Fruit fly (Drosophila melanogaster) whole organism, embryonic: Measurements from ENCODE around the gene Lst8.
A peak's percentile ranks its signal among the peaks of the same experiment; 100 is the strongest.

Experiments used
- CG11398 ChIP-seq: fragments of 200-800 bp; sonication (Bioruptor generic); optimal IDR thresholded peaks from 2 replicates; lab custom pipeline; 2016; ENCODE audit warnings: missing biosample characterization, missing genetic modification characterization
- CG12155 ChIP-seq: fragments of 200-800 bp; sonication (Bioruptor generic); optimal IDR thresholded peaks from 3 replicates; lab custom pipeline; 2016; ENCODE audit warnings: missing biosample characterization, missing genetic modification characterization
- CG12942 ChIP-seq: fragments of 200-800 bp; sonication (Bioruptor generic); optimal IDR thresholded peaks from 3 replicates; lab custom pipeline; 2016; ENCODE audit warnings: missing biosample characterization, missing genetic modification characterization
- CG13624 ChIP-seq: fragments of 200-800 bp; sonication (Bioruptor generic); optimal IDR thresholded peaks from 2 replicates; lab custom pipeline; 2016; ENCODE audit warnings: missing biosample characterization, missing genetic modification characterization
- CG1603 ChIP-seq: fragments of 200-800 bp; sonication (Bioruptor generic); optimal IDR thresholded peaks from 2 replicates; lab custom pipeline; 2019; ENCODE audit warnings: missing biosample characterization, mild to moderate bottlenecking, missing genetic modification characterization, moderate library complexity
- CG1792 ChIP-seq: fragments of 200-800 bp; sonication (Bioruptor generic); optimal IDR thresholded peaks from 2 replicates; lab custom pipeline; 2016; ENCODE audit warnings: missing biosample characterization, missing genetic modification characterization
- CG3995 ChIP-seq: fragments of 200-800 bp; sonication (Bioruptor generic); optimal IDR thresholded peaks from 3 replicates; lab custom pipeline; 2016; ENCODE audit warnings: missing biosample characterization, missing genetic modification characterization
- CG4360 ChIP-seq: fragments of 200-800 bp; sonication (Bioruptor generic); IDR thresholded peaks from 2 replicates; pipeline ENCODE4 v1.3.6; 2022; ENCODE audit warnings: missing biosample characterization, missing genetic modification characterization
- CG5245 ChIP-seq: fragments of 200-800 bp; sonication (Bioruptor generic); optimal IDR thresholded peaks from 3 replicates; lab custom pipeline; 2016; ENCODE audit warnings: missing biosample characterization, missing genetic modification characterization
- CG6254 ChIP-seq: fragments of 200-800 bp; sonication (Bioruptor generic); optimal IDR thresholded peaks from 3 replicates; lab custom pipeline; 2017; ENCODE audit warnings: mild to moderate bottlenecking, missing biosample characterization, missing genetic modification reagents, missing genetic modification characterization
- CG6689 ChIP-seq: fragments of 200-800 bp; sonication (Bioruptor generic); IDR thresholded peaks from 2 replicates; pipeline ENCODE4 v1.3.6; 2022; ENCODE audit warnings: missing biosample characterization, missing genetic modification characterization
- CG8281 ChIP-seq: fragments of 200-800 bp; sonication (Bioruptor generic); optimal IDR thresholded peaks from 2 replicates; lab custom pipeline; 2018; ENCODE audit warnings: missing biosample characterization, mild to moderate bottlenecking, missing genetic modification characterization, moderate library complexity
- CG8765 ChIP-seq: fragments of 200-800 bp; sonication (Bioruptor generic); IDR thresholded peaks from 2 replicates; pipeline ENCODE4 v1.3.6; 2022; ENCODE audit warnings: missing biosample characterization, missing genetic modification characterization
- CG9727 ChIP-seq: fragments of 200-800 bp; sonication (Bioruptor generic); optimal IDR thresholded peaks from 3 replicates; lab custom pipeline; 2017; ENCODE audit warnings: missing biosample characterization, mild to moderate bottlenecking, missing genetic modification characterization
- CHES-1-like ChIP-seq: fragments of 200-800 bp; sonication (Bioruptor generic); optimal IDR thresholded peaks from 2 replicates; lab custom pipeline; 2016; ENCODE audit warnings: missing biosample characterization, missing genetic modification characterization
- Chrac-16 ChIP-seq: fragments of 200-800 bp; sonication (Bioruptor generic); optimal IDR thresholded peaks from 3 replicates; lab custom pipeline; 2016; ENCODE audit warnings: missing biosample characterization, missing genetic modification characterization
- D ChIP-seq, 2 experiments: fragments of 200-800 bp in 1 of 2; fragments of >200 bp in 1 of 2; sonication (Bioruptor generic) in 1 of 2; optimal IDR thresholded peaks; 2 replicates in 1 of 2; 3 replicates in 1 of 2; lab custom pipeline; 2017; ENCODE audit warnings: mild to moderate bottlenecking in 1 of 2, missing biosample characterization in 1 of 2, missing genetic modification characterization in 1 of 2, missing genetic modification reagents in 1 of 2
- Fer1 ChIP-seq: fragments of 200-800 bp; sonication (Bioruptor generic); optimal IDR thresholded peaks from 2 replicates; lab custom pipeline; 2017; ENCODE audit warnings: missing biosample characterization, mild to moderate bottlenecking, missing genetic modification characterization
- Gug ChIP-seq: fragments of 200-800 bp; sonication (Bioruptor generic); IDR thresholded peaks from 4 replicates; pipeline ENCODE4 v1.3.6; 2022; ENCODE audit warnings: missing biosample characterization, missing genetic modification characterization
- H15 ChIP-seq: fragments of 200-800 bp; sonication (Bioruptor generic); IDR thresholded peaks from 3 replicates; pipeline ENCODE4 v1.3.6; 2022; ENCODE audit warnings: missing biosample characterization, missing genetic modification characterization
- HmgD ChIP-seq: fragments of 200-800 bp; sonication (Bioruptor generic); optimal IDR thresholded peaks from 3 replicates; lab custom pipeline; 2016; ENCODE audit warnings: missing biosample characterization, missing genetic modification characterization
- Hmr ChIP-seq: fragments of 200-800 bp; sonication (Bioruptor generic); optimal IDR thresholded peaks from 3 replicates; lab custom pipeline; 2017; ENCODE audit warnings: mild to moderate bottlenecking, missing biosample characterization, missing genetic modification reagents, missing genetic modification characterization
- Mad ChIP-seq: fragments of 200-800 bp; sonication (Bioruptor generic); optimal IDR thresholded peaks from 2 replicates; lab custom pipeline; 2016; ENCODE audit warnings: missing biosample characterization, missing genetic modification characterization
- Meics ChIP-seq: fragments of 200-800 bp; sonication (Bioruptor generic); optimal IDR thresholded peaks from 2 replicates; lab custom pipeline; 2017; ENCODE audit warnings: missing biosample characterization, mild to moderate bottlenecking, missing genetic modification characterization
- Vsx1 ChIP-seq: fragments of 200-800 bp; sonication (Bioruptor generic); optimal IDR thresholded peaks from 2 replicates; lab custom pipeline; 2017; ENCODE audit warnings: missing biosample characterization, mild to moderate bottlenecking, missing genetic modification characterization, missing genetic modification reagents
- chm ChIP-seq: fragments of 200-800 bp; sonication (Bioruptor generic); IDR thresholded peaks from 2 replicates; pipeline ENCODE4 v1.3.6; 2022; ENCODE audit warnings: missing biosample characterization, missing genetic modification characterization
- cwo ChIP-seq: fragments of 200-800 bp; sonication (Bioruptor generic); optimal IDR thresholded peaks from 3 replicates; lab custom pipeline; 2017; ENCODE audit warnings: missing biosample characterization, missing genetic modification characterization, mild to moderate bottlenecking, moderate library complexity, missing genetic modification reagents
- dmrt99B ChIP-seq: fragments of 200-800 bp; sonication (Bioruptor generic); optimal IDR thresholded peaks from 2 replicates; lab custom pipeline; 2018; ENCODE audit warnings: missing biosample characterization, mild to moderate bottlenecking, missing genetic modification characterization, moderate library complexity
- dpn ChIP-seq, 2 experiments: fragments of 200-800 bp; sonication (Bioruptor generic); optimal IDR thresholded peaks; 3 replicates each; lab custom pipeline; 2016; ENCODE audit warnings: missing biosample characterization in 2 of 2, missing genetic modification characterization in 2 of 2
- ems ChIP-seq: fragments of 200-800 bp; sonication (Bioruptor generic); optimal IDR thresholded peaks from 3 replicates; lab custom pipeline; 2016; ENCODE audit warnings: missing biosample characterization, missing genetic modification characterization
- en ChIP-seq: fragments of 200-800 bp; sonication (Bioruptor generic); optimal IDR thresholded peaks from 2 replicates; lab custom pipeline; 2016; ENCODE audit warnings: missing biosample characterization, missing genetic modification characterization
- eyg ChIP-seq: fragments of 200-800 bp; sonication (Bioruptor generic); optimal IDR thresholded peaks from 3 replicates; lab custom pipeline; 2016; ENCODE audit warnings: missing biosample characterization, missing genetic modification characterization
- gem ChIP-seq: fragments of 200-800 bp; sonication (Bioruptor generic); optimal IDR thresholded peaks from 2 replicates; lab custom pipeline; 2019; ENCODE audit warnings: missing biosample characterization, mild to moderate bottlenecking, missing genetic modification characterization, moderate library complexity
- hb ChIP-seq: fragments of 200-800 bp; sonication (Bioruptor generic); IDR thresholded peaks from 3 replicates; pipeline ENCODE4 v1.3.6; 2022; ENCODE audit warnings: missing biosample characterization, missing genetic modification characterization; ENCODE audit not compliant: partially characterized antibody
- kay ChIP-seq: fragments of 200-800 bp; sonication (Bioruptor generic); optimal IDR thresholded peaks from 2 replicates; lab custom pipeline; 2016; ENCODE audit warnings: missing biosample characterization, missing genetic modification characterization
- lilli ChIP-seq: fragments of 200-800 bp; sonication (Bioruptor generic); optimal IDR thresholded peaks from 3 replicates; lab custom pipeline; 2016; ENCODE audit warnings: missing biosample characterization, missing genetic modification characterization
- luna ChIP-seq: fragments of 200-800 bp; sonication (Bioruptor generic); optimal IDR thresholded peaks from 2 replicates; lab custom pipeline; 2016; ENCODE audit warnings: missing biosample characterization, missing genetic modification characterization
- maf-S ChIP-seq: fragments of 200-800 bp; sonication (Bioruptor generic); optimal IDR thresholded peaks from 2 replicates; lab custom pipeline; 2016; ENCODE audit warnings: missing biosample characterization, missing genetic modification characterization
- mirr ChIP-seq: fragments of 200-800 bp; sonication (Bioruptor generic); optimal IDR thresholded peaks from 3 replicates; lab custom pipeline; 2018; ENCODE audit warnings: missing biosample characterization, mild to moderate bottlenecking, missing genetic modification characterization
- nau ChIP-seq: fragments of 200-800 bp; sonication (Bioruptor generic); optimal IDR thresholded peaks from 3 replicates; lab custom pipeline; 2017; ENCODE audit warnings: missing biosample characterization, mild to moderate bottlenecking, missing genetic modification characterization, missing genetic modification reagents
- ro ChIP-seq: fragments of 200-800 bp; sonication (Bioruptor generic); IDR thresholded peaks from 2 replicates; pipeline ENCODE4 v1.3.6; 2022; ENCODE audit warnings: missing biosample characterization, missing genetic modification characterization
- sens ChIP-seq: fragments of 200-800 bp; sonication (Bioruptor generic); peaks from one replicate; lab custom pipeline; 2016; ENCODE audit warnings: missing biosample characterization, missing genetic modification characterization
- so ChIP-seq: fragments of 200-800 bp; sonication (Bioruptor generic); IDR thresholded peaks from 3 replicates; pipeline ENCODE4 v1.3.6; 2022; ENCODE audit warnings: missing biosample characterization, missing genetic modification characterization
- tgo ChIP-seq: fragments of 200-800 bp; sonication (Bioruptor generic); IDR thresholded peaks from 3 replicates; pipeline ENCODE4 v1.3.6; 2022; ENCODE audit warnings: missing biosample characterization, missing genetic modification characterization
- trh ChIP-seq: fragments of 200-800 bp; sonication (Bioruptor generic); optimal IDR thresholded peaks from 2 replicates; lab custom pipeline; 2016; ENCODE audit warnings: missing biosample characterization, missing genetic modification characterization
- tup ChIP-seq: fragments of 200-800 bp; sonication (Bioruptor generic); optimal IDR thresholded peaks from 2 replicates; lab custom pipeline; 2016; ENCODE audit warnings: missing biosample characterization, mild to moderate bottlenecking, missing genetic modification characterization, moderate library complexity
- tx ChIP-seq: fragments of 200-800 bp; sonication (Bioruptor generic); optimal IDR thresholded peaks from 2 replicates; lab custom pipeline; 2016; ENCODE audit warnings: missing biosample characterization, missing genetic modification characterization
- unpg ChIP-seq: fragments of 200-800 bp; sonication (Bioruptor generic); optimal IDR thresholded peaks from 3 replicates; lab custom pipeline; 2018; ENCODE audit warnings: missing biosample characterization, mild to moderate bottlenecking, missing genetic modification characterization, moderate library complexity
- zen2 ChIP-seq: fragments of 200-800 bp; sonication (Bioruptor generic); IDR thresholded peaks from 3 replicates; pipeline ENCODE4 v1.3.6; 2022; ENCODE audit warnings: missing biosample characterization, missing genetic modification characterization; ENCODE audit not compliant: partially characterized antibody

The Lst8 gene

dm6 chrX:9600083-9600817 lies 5.5 kb downstream of the Lst8 start (continued):
- TF ChIP-seq trh (GFP tag; lab: Kevin White, UChicago) (peak; percentile 61), CG11398 (peak; percentile 54), Mad (GFP tag; lab: Kevin White, UChicago) (peak; percentile 51), tx (GFP tag; lab: Kevin White, UChicago) (peak; percentile 44), Hmr (GFP tag; lab: Kevin White, UChicago) (peak; percentile 90), CG12942 (GFP tag; lab: Kevin White, UChicago) (peak; percentile 39), CG3995 (GFP tag; lab: Kevin White, UChicago) (peak; percentile 14), chm (GFP tag; lab: Robert Waterston, UW) (peak; percentile 54; the same call in 1 of the 2 replicates), eyg (GFP tag; lab: Kevin White, UChicago) (peak; percentile 63), zen2 (GFP tag; lab: Robert Waterston, UW) (no peak), CG8281 (tag; lab: Kevin White, UChicago) (peak; percentile 50), so (peak; percentile 26; the same call in 1 of the 3 replicates), cwo (GFP tag; lab: Kevin White, UChicago) (peak; percentile 99), kay (GFP tag; lab: Kevin White, UChicago) (peak; percentile 75), CG6689 (GFP tag; lab: Robert Waterston, UW) (peak; percentile 73), Vsx1 (GFP tag; lab: Kevin White, UChicago) (peak; percentile 49), luna (GFP tag; lab: Kevin White, UChicago) (peak; percentile 32), lilli (GFP tag; lab: Kevin White, UChicago) (peak; percentile 84), D (optimal IDR thresholded peaks at IDR 0.05; lab: Kevin White, UChicago) (no peak), D (GFP tag; optimal IDR thresholded peaks at IDR 0.05; lab: Kevin White, UChicago) (peak; percentile 60), CG5245 (peak; percentile 58), CG1792 (peak; percentile 32), CG13624 (GFP tag; lab: Kevin White, UChicago) (peak; percentile 93), hb (GFP tag; lab: Robert Waterston, UW) (no peak), nau (peak; percentile 60), CG4360 (GFP tag; lab: Robert Waterston, UW) (no peak), unpg (GFP tag; lab: Kevin White, UChicago) (peak; percentile 71), CG9727 (GFP tag; lab: Kevin White, UChicago) (peak; percentile 83), en (GFP tag; lab: Kevin White, UChicago) (peak; percentile 13), CHES-1-like (GFP tag; lab: Kevin White, UChicago) (peak; percentile 71), ro (no peak), CG6254 (peak; percentile 13), sens (GFP tag; lab: Kevin White, UChicago) (peak; percentile 96), mirr (peak; percentile 42), Gug (GFP tag; lab: Robert Waterston, UW) (peak; percentile 61; the same call in 2 of the 4 replicates), HmgD (GFP tag; lab: Kevin White, UChicago) (peak; percentile 15), maf-S (GFP tag; lab: Kevin White, UChicago) (peak; percentile 40), dpn (GFP tag; optimal IDR thresholded peaks at IDR 0.05; lab: Kevin White, UChicago) (peak; percentile 71 to 78), tup (GFP tag; lab: Kevin White, UChicago) (peak; percentile 57), gem (tag; lab: Kevin White, UChicago) (peak; percentile 85), CG8765 (peak; percentile 20; the same call in 1 of the 2 replicates), ems (GFP tag; lab: Kevin White, UChicago) (peak; percentile 74), Chrac-16 (GFP tag; lab: Kevin White, UChicago) (peak; percentile 65), CG12155 (peak; percentile 57), Fer1 (GFP tag; lab: Kevin White, UChicago) (peak; percentile 86), dmrt99B (tag; lab: Kevin White, UChicago) (peak; percentile 86), H15 (0 out of 3 replicates have a peak, but pooled peaks have one; percentile 41), tgo (GFP tag; lab: Robert Waterston, UW) (peak; percentile 69), CG1603 (peak; percentile 53), Meics (peak; percentile 84)
